Worm (Caenorhabditis elegans) whole organism, L2 larva: Measurements from ENCODE around the gene pqn-96.

Experiments
- C34F6.9 ChIP-seq: fragments of 150-350 bp; optimal IDR thresholded peaks from 2 replicates; lab custom pipeline; 2014; ENCODE audit warnings: missing biosample characterization, missing genetic modification characterization
- F13H6.1 ChIP-seq: sonication (generic microtip); optimal IDR thresholded peaks from 2 replicates; lab custom pipeline; 2016; ENCODE audit warnings: missing genetic modification characterization, missing compliant biosample characterization
- R02D3.7 ChIP-seq: fragments of 150-350 bp; optimal IDR thresholded peaks from 2 replicates; lab custom pipeline; 2014; ENCODE audit warnings: missing biosample characterization, missing genetic modification characterization
- Y55F3AM.14 ChIP-seq: fragments of 200-800 bp; sonication (Bioruptor generic); optimal IDR thresholded peaks from 2 replicates; lab custom pipeline; 2018; ENCODE audit warnings: mild to moderate bottlenecking, missing genetic modification characterization, missing compliant biosample characterization
- alr-1 ChIP-seq: fragments of 150-350 bp; optimal IDR thresholded peaks from 2 replicates; lab custom pipeline; 2014; ENCODE audit warnings: missing biosample characterization, missing genetic modification characterization
- aly-2 ChIP-seq: fragments of 150-350 bp; optimal IDR thresholded peaks from 2 replicates; lab custom pipeline; 2014; ENCODE audit warnings: missing biosample characterization, missing genetic modification characterization
- ama-1 ChIP-seq: fragments of 150-350 bp; optimal IDR thresholded peaks from 2 replicates; lab custom pipeline; 2018; ENCODE audit warnings: inconsistent platforms
- blmp-1 ChIP-seq: sonication (generic microtip); optimal IDR thresholded peaks from 2 replicates; lab custom pipeline; 2017; ENCODE audit warnings: missing genetic modification characterization, mild to moderate bottlenecking, missing compliant biosample characterization, antibody characterized with exemption, moderate library complexity; ENCODE audit not compliant: insufficient read depth
- ceh-16 ChIP-seq: fragments of 150-350 bp; optimal IDR thresholded peaks from 2 replicates; lab custom pipeline; 2014; ENCODE audit warnings: missing biosample characterization, missing genetic modification characterization
- ceh-82 ChIP-seq: fragments of 150-350 bp; optimal IDR thresholded peaks from 2 replicates; lab custom pipeline; 2014; ENCODE audit warnings: missing biosample characterization, missing genetic modification characterization
- crh-2 ChIP-seq: sonication (generic microtip); optimal IDR thresholded peaks from 2 replicates; lab custom pipeline; 2017; ENCODE audit warnings: missing biosample characterization, missing genetic modification characterization
- dmd-4 ChIP-seq: sonication (generic microtip); optimal IDR thresholded peaks from 2 replicates; lab custom pipeline; 2017; ENCODE audit warnings: missing biosample characterization, missing genetic modification characterization
- egl-27 ChIP-seq: sonication (generic microtip); optimal IDR thresholded peaks from 3 replicates; lab custom pipeline; 2017; ENCODE audit warnings: missing biosample characterization, missing genetic modification reagents, missing genetic modification characterization
- elt-1 ChIP-seq: fragments of 150-350 bp; optimal IDR thresholded peaks from 2 replicates; lab custom pipeline; 2014; ENCODE audit warnings: missing biosample characterization, missing genetic modification characterization
- fos-1 ChIP-seq: fragments of 150-350 bp; optimal IDR thresholded peaks from 2 replicates; lab custom pipeline; 2014; ENCODE audit warnings: missing biosample characterization, missing genetic modification characterization
- gmeb-1 ChIP-seq: fragments of 150-350 bp; optimal IDR thresholded peaks from 2 replicates; lab custom pipeline; 2014; ENCODE audit warnings: missing biosample characterization, missing genetic modification characterization
- lin-11 ChIP-seq: fragments of 150-350 bp; sonication (generic microtip); optimal IDR thresholded peaks from 2 replicates; lab custom pipeline; 2014; ENCODE audit warnings: missing biosample characterization, missing genetic modification characterization, inconsistent platforms, mixed read lengths
- lin-13 ChIP-seq: fragments of 150-350 bp; optimal IDR thresholded peaks from 2 replicates; lab custom pipeline; 2014; ENCODE audit warnings: missing biosample characterization, missing genetic modification reagents, missing genetic modification characterization
- lin-39 ChIP-seq: fragments of 150-350 bp; optimal IDR thresholded peaks from 2 replicates; lab custom pipeline; 2014; ENCODE audit warnings: missing biosample characterization, missing genetic modification reagents, missing genetic modification characterization
- lsy-2 ChIP-seq, 2 experiments: fragments of 150-350 bp in 1 of 2; sonication (generic microtip) in 1 of 2; optimal IDR thresholded peaks; 2 replicates each; lab custom pipeline; 2014 to 2017; ENCODE audit warnings: missing biosample characterization in 2 of 2, missing genetic modification characterization in 2 of 2
- mab-5 ChIP-seq: fragments of 150-350 bp; optimal IDR thresholded peaks from 2 replicates; lab custom pipeline; 2014; ENCODE audit warnings: missing biosample characterization, missing genetic modification characterization
- mbf-1 ChIP-seq: sonication (generic microtip); optimal IDR thresholded peaks from 2 replicates; lab custom pipeline; 2017; ENCODE audit warnings: missing biosample characterization, missing genetic modification characterization
- mdl-1 ChIP-seq, 2 experiments: fragments of 150-350 bp in 1 of 2; sonication (generic microtip) in 1 of 2; optimal IDR thresholded peaks; 2 replicates each; lab custom pipeline; 2017; ENCODE audit warnings: missing biosample characterization in 2 of 2, missing genetic modification characterization in 2 of 2
- nhr-10 ChIP-seq: sonication (generic microtip); optimal IDR thresholded peaks from 2 replicates; lab custom pipeline; 2017; ENCODE audit warnings: missing biosample characterization, missing genetic modification characterization
- nhr-12 ChIP-seq: fragments of 150-350 bp; optimal IDR thresholded peaks from 2 replicates; lab custom pipeline; 2014; ENCODE audit warnings: missing biosample characterization, missing genetic modification characterization
- nhr-129 ChIP-seq: fragments of 150-350 bp; optimal IDR thresholded peaks from 2 replicates; lab custom pipeline; 2014; ENCODE audit warnings: missing biosample characterization, missing genetic modification characterization
- nhr-21 ChIP-seq: fragments of 150-350 bp; optimal IDR thresholded peaks from 2 replicates; lab custom pipeline; 2014; ENCODE audit warnings: missing biosample characterization, missing genetic modification characterization
- nhr-23 ChIP-seq: fragments of 150-350 bp; optimal IDR thresholded peaks from 2 replicates; lab custom pipeline; 2014; ENCODE audit warnings: missing biosample characterization, missing genetic modification reagents, missing genetic modification characterization
- nhr-237 ChIP-seq: fragments of 150-350 bp; optimal IDR thresholded peaks from 2 replicates; lab custom pipeline; 2014; ENCODE audit warnings: missing biosample characterization, missing genetic modification characterization
- nhr-25 ChIP-seq: fragments of 150-350 bp; sonication (generic microtip); optimal IDR thresholded peaks from 3 replicates; lab custom pipeline; 2014; ENCODE audit warnings: missing biosample characterization, missing genetic modification characterization
- nhr-6 ChIP-seq: fragments of 150-350 bp; optimal IDR thresholded peaks from 2 replicates; lab custom pipeline; 2014; ENCODE audit warnings: missing biosample characterization, missing genetic modification characterization
- peb-1 ChIP-seq: fragments of 150-350 bp; optimal IDR thresholded peaks from 2 replicates; lab custom pipeline; 2014; ENCODE audit warnings: missing biosample characterization, missing genetic modification characterization
- sem-4 ChIP-seq: fragments of 150-350 bp; optimal IDR thresholded peaks from 2 replicates; lab custom pipeline; 2014; ENCODE audit warnings: missing biosample characterization, missing genetic modification reagents, missing genetic modification characterization
- skn-1 ChIP-seq: sonication (generic microtip); optimal IDR thresholded peaks from 2 replicates; lab custom pipeline; 2017; ENCODE audit warnings: missing biosample characterization, missing genetic modification characterization
- sma-3 ChIP-seq: sonication (generic microtip); optimal IDR thresholded peaks from 2 replicates; lab custom pipeline; 2016; ENCODE audit warnings: missing genetic modification reagents, missing genetic modification characterization, missing compliant biosample characterization
- sma-9 ChIP-seq, 2 experiments: fragments of 150-350 bp in 1 of 2; sonication (generic microtip) in 1 of 2; optimal IDR thresholded peaks; 2 replicates each; lab custom pipeline; 2014 to 2016; ENCODE audit warnings: missing genetic modification characterization in 2 of 2, mild to moderate bottlenecking in 1 of 2, missing biosample characterization in 1 of 2, missing compliant biosample characterization in 1 of 2, missing genetic modification reagents in 1 of 2, moderate library complexity in 1 of 2
- unc-39 ChIP-seq: fragments of 150-350 bp; optimal IDR thresholded peaks from 2 replicates; lab custom pipeline; 2014; ENCODE audit warnings: missing biosample characterization, missing genetic modification characterization
- unc-55 ChIP-seq: fragments of 150-350 bp; sonication (generic microtip); optimal IDR thresholded peaks from 3 replicates; lab custom pipeline; 2014; ENCODE audit warnings: missing biosample characterization, missing genetic modification reagents, missing genetic modification characterization
- unc-62 ChIP-seq: fragments of 150-350 bp; optimal IDR thresholded peaks from 2 replicates; lab custom pipeline; 2014; ENCODE audit warnings: missing biosample characterization, missing genetic modification reagents, missing genetic modification characterization
- zag-1 ChIP-seq: fragments of 150-350 bp; optimal IDR thresholded peaks from 2 replicates; lab custom pipeline; 2014; ENCODE audit warnings: missing biosample characterization, missing genetic modification characterization
- ztf-1 ChIP-seq: fragments of 200-800 bp; sonication (Bioruptor generic); conservative IDR thresholded peaks from 2 replicates; pipeline ENCODE4 v1.3.6; 2022; ENCODE audit warnings: missing genetic modification characterization, missing compliant biosample characterization
- ztf-11 ChIP-seq: sonication (generic microtip); optimal IDR thresholded peaks from 2 replicates; lab custom pipeline; 2017; ENCODE audit warnings: missing biosample characterization, missing genetic modification characterization
- ztf-4 ChIP-seq: fragments of 150-350 bp; optimal IDR thresholded peaks from 2 replicates; lab custom pipeline; 2014; ENCODE audit warnings: missing biosample characterization, missing genetic modification characterization

pqn-96 gene

DNA sequence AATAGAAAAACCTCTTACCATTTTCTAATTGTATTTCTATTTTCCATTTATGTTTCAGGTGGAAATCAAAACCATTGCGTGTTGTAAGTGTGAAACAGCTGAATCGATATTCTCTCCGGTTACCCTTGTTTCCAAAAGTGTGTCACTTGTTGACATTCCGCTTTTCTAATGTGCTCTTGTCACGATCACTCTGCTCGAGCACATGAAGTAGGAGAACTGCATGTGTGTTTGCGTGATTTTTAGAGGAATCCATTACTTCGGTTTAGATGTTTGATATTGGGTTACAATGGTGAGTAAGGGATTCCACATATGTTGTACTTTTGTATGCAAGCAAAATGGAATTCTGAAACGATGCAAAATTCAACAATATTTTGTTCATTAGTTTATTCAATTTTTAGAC lies 11.3 kb upstream of the pqn-96 start:
- no peak for TF ChIP-seq mab-5 (tag; lab: Kevin White, UChicago)
- TF ChIP-seq elt-1, result no peak
- TF ChIP-seq ama-1 (lab: Kevin White, UChicago), result peak; percentile 73
- no peak for TF ChIP-seq alr-1 (tag; lab: Kevin White, UChicago)
- TF ChIP-seq nhr-129 (tag; lab: Kevin White, UChicago), result peak; percentile 24
- no peak for TF ChIP-seq mdl-1 (tag; optimal IDR thresholded peaks at IDR 0.05; lab: Kevin White, UChicago)

DNA sequence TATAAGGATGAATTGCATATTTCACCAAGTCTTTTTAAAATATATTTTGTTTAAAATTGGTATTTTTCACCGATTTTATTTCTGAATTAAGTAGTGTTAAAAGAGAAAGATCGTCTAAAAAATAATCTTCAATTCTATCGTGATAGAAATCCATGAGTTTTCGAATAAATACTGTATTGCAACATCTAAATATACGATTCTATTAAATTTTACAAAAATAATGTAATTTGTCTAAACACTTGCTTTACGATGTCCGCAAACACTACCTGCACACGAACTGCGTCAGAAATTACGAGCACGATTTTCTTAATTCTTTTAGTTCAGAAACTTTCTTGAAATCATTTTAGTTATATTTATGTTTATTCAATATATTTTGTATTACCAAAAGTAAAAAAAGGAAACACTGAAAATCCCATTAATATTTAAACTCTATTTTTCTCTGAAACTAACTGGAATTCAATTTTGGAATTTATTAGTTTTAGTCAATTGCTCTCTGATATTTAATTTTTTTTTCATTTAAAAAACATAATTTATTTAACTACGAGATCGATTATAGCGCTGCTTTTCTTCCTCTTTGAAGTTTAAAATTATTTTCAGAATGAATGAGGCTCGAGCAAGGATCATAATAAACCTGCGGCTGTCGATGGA lies 10.1 kb upstream of the pqn-96 start, which contains the start of gene mrpl-32:
mrpl-32 (plus strand) TSS at position 598 of the 648 bp plus-strand sequence.
- TF ChIP-seq nhr-10 (tag; lab: Kevin White, UChicago) (no peak), sem-4 (tag; lab: Kevin White, UChicago) (peak; percentile 39), elt-1 (no peak), ztf-4 (tag; lab: Kevin White, UChicago) (peak; percentile 74), nhr-23 (tag; lab: Kevin White, UChicago) (no peak), ztf-11 (tag; lab: Kevin White, UChicago) (no peak), lin-11 (tag; lab: Kevin White, UChicago) (no peak), egl-27 (tag; lab: Kevin White, UChicago) (no peak), unc-62 (GFP tag; lab: Kevin White, UChicago) (no peak), lsy-2 (tag; optimal IDR thresholded peaks at IDR 0.05; lab: Kevin White, UChicago) (peak in 1 of 2 experiments; percentile 67), mab-5 (tag; lab: Kevin White, UChicago) (no peak), nhr-12 (tag; lab: Kevin White, UChicago) (peak; percentile 25), nhr-25 (tag; lab: Kevin White, UChicago) (no peak), lin-13 (GFP tag; lab: Kevin White, UChicago) (peak; percentile 33), C34F6.9 (tag; lab: Kevin White, UChicago) (peak; percentile 39), R02D3.7 (tag; lab: Kevin White, UChicago) (no peak), sma-3 (GFP tag; lab: Kevin White, UChicago) (no peak), ceh-16 (tag; lab: Kevin White, UChicago) (no peak), skn-1 (tag; lab: Kevin White, UChicago) (peak; percentile 53), crh-2 (tag; lab: Kevin White, UChicago) (peak; percentile 45), ama-1 (lab: Kevin White, UChicago) (peak; percentile 38), zag-1 (tag; lab: Kevin White, UChicago) (no peak)
- TF ChIP-seq, all 48 proteins: peak for 9

DNA sequence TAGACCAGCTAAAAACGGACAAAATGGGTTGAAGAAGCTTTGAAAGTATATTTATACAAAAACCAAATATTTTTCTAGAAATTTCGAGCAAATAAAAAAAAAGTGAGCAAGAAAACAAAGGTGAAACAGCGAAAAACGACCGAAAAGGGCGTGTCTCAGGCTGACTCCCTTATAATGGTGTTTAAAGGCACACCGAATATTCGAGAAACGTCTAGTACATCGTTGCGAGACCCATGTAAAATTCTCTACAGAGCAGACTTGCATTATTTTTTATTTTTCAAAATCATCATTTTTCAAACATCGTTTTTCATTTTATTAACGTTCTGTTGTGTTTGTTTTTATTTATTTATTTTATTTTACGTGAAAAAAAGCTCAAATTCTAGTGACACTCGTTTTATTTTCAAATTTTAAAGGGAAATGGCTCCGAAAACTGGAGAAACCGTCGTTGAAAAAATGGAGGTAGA lies 7.8 kb upstream of the pqn-96 start, which contains the start of gene rpn-3:
rpn-3 (plus strand) TSS at position 414 of the 464 bp plus-strand sequence.
- TF ChIP-seq nhr-23 (tag; lab: Kevin White, UChicago), result no peak
- TF ChIP-seq crh-2 (tag; lab: Kevin White, UChicago), result peak; percentile 99
- TF ChIP-seq aly-2 (tag; lab: Kevin White, UChicago), result no peak
- no peak for TF ChIP-seq ztf-1 (GFP tag; lab: Robert Waterston, UW)
- TF ChIP-seq gmeb-1 (tag; lab: Kevin White, UChicago), result peak; percentile 95
- peak; percentile 96 for TF ChIP-seq ama-1 (lab: Kevin White, UChicago)
- peak; percentile 64 for TF ChIP-seq R02D3.7 (tag; lab: Kevin White, UChicago)
- no peak for TF ChIP-seq lin-39 (tag; lab: Kevin White, UChicago)
- peak; percentile 99 for TF ChIP-seq unc-55 (GFP tag; lab: Kevin White, UChicago)
- TF ChIP-seq fos-1 (tag; lab: Kevin White, UChicago), result peak; percentile 98
- peak; percentile 92 for TF ChIP-seq F13H6.1 (tag; lab: Kevin White, UChicago)
- peak; percentile 99 for TF ChIP-seq skn-1 (tag; lab: Kevin White, UChicago)
- no peak for TF ChIP-seq mbf-1 (tag; lab: Kevin White, UChicago)
- TF ChIP-seq unc-39 (tag; lab: Kevin White, UChicago), result no peak
- TF ChIP-seq ztf-11 (tag; lab: Kevin White, UChicago), result no peak
- TF ChIP-seq sem-4 (tag; lab: Kevin White, UChicago), result peak; percentile 97
- no peak for TF ChIP-seq elt-1
- TF ChIP-seq nhr-25 (tag; lab: Kevin White, UChicago), result peak; percentile 97
- peak; percentile 94 for TF ChIP-seq nhr-129 (tag; lab: Kevin White, UChicago)
- TF ChIP-seq sma-9 (GFP tag; optimal IDR thresholded peaks at IDR 0.05; lab: Kevin White, UChicago), result peak; percentile 96
- TF ChIP-seq sma-9 (tag; optimal IDR thresholded peaks at IDR 0.05; lab: Kevin White, UChicago), result no peak
- peak; percentile 66 for TF ChIP-seq unc-62 (GFP tag; lab: Kevin White, UChicago)
- peak; percentile 97 for TF ChIP-seq lin-13 (GFP tag; lab: Kevin White, UChicago)
- TF ChIP-seq dmd-4, result no peak
- peak; percentile 88 for TF ChIP-seq zag-1 (tag; lab: Kevin White, UChicago)
- no peak for TF ChIP-seq alr-1 (tag; lab: Kevin White, UChicago)
- peak; percentile 97 for TF ChIP-seq sma-3 (GFP tag; lab: Kevin White, UChicago)
- TF ChIP-seq nhr-21 (tag; lab: Kevin White, UChicago), result peak; percentile 95
- TF ChIP-seq mab-5 (tag; lab: Kevin White, UChicago), result peak; percentile 95
- TF ChIP-seq lsy-2 (tag; optimal IDR thresholded peaks at IDR 0.05; lab: Kevin White, UChicago), result peak; percentile 93 to 97
- peak; percentile 6 for TF ChIP-seq nhr-12 (tag; lab: Kevin White, UChicago)
- TF ChIP-seq ztf-4 (tag; lab: Kevin White, UChicago), result peak; percentile 98
- TF ChIP-seq mdl-1 (tag; optimal IDR thresholded peaks at IDR 0.05; lab: Kevin White, UChicago), result peak in 1 of 2 experiments; percentile 31
- TF ChIP-seq nhr-237 (tag; lab: Kevin White, UChicago), result peak; percentile 72
- TF ChIP-seq Y55F3AM.14 (GFP tag; lab: Kevin White, UChicago), result peak; percentile 58
- peak; percentile 83 for TF ChIP-seq ceh-82 (tag; lab: Kevin White, UChicago)
- TF ChIP-seq blmp-1 (tag; lab: Kevin White, UChicago), result peak; percentile 89
- no peak for TF ChIP-seq peb-1 (tag; lab: Kevin White, UChicago)
- peak; percentile 90 for TF ChIP-seq egl-27 (tag; lab: Kevin White, UChicago)
- peak; percentile 97 for TF ChIP-seq nhr-6 (tag; lab: Kevin White, UChicago)
- TF ChIP-seq C34F6.9 (tag; lab: Kevin White, UChicago), result peak; percentile 99
